Worm (Caenorhabditis elegans): ENCODE results near the gene catp-2.

The catp-2 gene

DNA sequence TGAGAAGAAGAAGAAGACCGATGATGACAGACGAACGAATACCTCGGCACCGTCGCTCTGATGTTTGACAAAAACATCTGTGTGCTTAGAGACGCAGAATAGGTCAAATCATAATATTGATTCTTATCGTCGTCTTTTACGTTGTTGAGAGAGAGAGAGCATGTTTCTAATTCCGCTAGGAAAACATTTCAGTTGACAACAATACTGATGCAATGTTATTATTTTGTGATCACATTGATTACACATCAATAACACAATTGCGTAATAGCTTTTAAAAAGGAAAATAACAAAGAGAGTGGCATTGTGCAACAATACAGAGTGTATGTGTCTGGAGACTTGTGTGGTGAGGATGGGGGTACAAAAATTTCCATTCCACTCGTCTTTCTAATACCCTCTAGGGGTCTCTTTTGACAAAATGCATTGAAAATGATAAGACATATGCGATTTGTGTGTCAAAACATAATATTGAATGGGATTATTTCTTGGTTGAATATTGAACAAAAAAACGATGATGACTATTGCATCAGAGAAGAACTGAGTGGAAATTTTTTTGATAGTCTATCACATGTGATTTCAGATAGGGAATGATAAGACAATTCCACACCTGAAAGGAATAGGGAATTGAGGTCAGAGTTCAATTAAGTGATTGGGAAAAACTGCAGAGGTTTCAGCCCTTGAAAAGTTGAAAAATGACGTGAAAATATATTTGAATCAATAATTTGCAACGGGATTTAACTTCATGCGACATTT, 30.3 kb downstream of the catp-2 start:
- TF ChIP-seq tbx-2 (tag; optimal IDR thresholded peaks at IDR 0.05): no peak
- no peak for TF ChIP-seq jun-1 (tag; optimal IDR thresholded peaks at IDR 0.05)
- no peak for TF ChIP-seq nhr-90 (tag; optimal IDR thresholded peaks at IDR 0.05; ENCODE audit: poor library complexity)
- no peak for TF ChIP-seq C04F5.9 (tag; optimal IDR thresholded peaks at IDR 0.05)
- TF ChIP-seq lir-3 (tag; optimal IDR thresholded peaks at IDR 0.05; ENCODE audit: poor library complexity): no peak
- TF ChIP-seq pag-3 (tag; optimal IDR thresholded peaks at IDR 0.05; ENCODE audit: borderline replicate concordance, insufficient read depth): no peak
- TF ChIP-seq grh-1 (GFP tag; IDR thresholded peaks at IDR 0.05): no peak
- TF ChIP-seq hpl-2 (GFP tag; optimal IDR thresholded peaks at IDR 0.05): no peak
- TF ChIP-seq ceh-90 (tag; optimal IDR thresholded peaks at IDR 0.05): no peak
- no peak for TF ChIP-seq mep-1 (tag; optimal IDR thresholded peaks at IDR 0.05)
- TF ChIP-seq xbp-1 (tag; optimal IDR thresholded peaks at IDR 0.05): no peak
- TF ChIP-seq fkh-8 (tag; optimal IDR thresholded peaks at IDR 0.05): no peak
- no peak for TF ChIP-seq nhr-11 (tag; optimal IDR thresholded peaks at IDR 0.05)
- TF ChIP-seq nhr-85 (tag): peak; percentile 57
- TF ChIP-seq hlh-4 (tag; optimal IDR thresholded peaks at IDR 0.05): no peak
- no peak for TF ChIP-seq ets-5 (GFP tag; IDR thresholded peaks at IDR 0.05)
- no peak for TF ChIP-seq C16A3.4 (tag; optimal IDR thresholded peaks at IDR 0.05)
- no peak for TF ChIP-seq mdl-1 (tag; optimal IDR thresholded peaks at IDR 0.05)
- TF ChIP-seq snpc-4 (tag; optimal IDR thresholded peaks at IDR 0.05): no peak
- TF ChIP-seq lin-35 (GFP tag; optimal IDR thresholded peaks at IDR 0.05): peak in 1 of 2 experiments; percentile 30
- peak; percentile 64 for TF ChIP-seq elt-2 (tag; optimal IDR thresholded peaks at IDR 0.05)
- no peak for TF ChIP-seq egl-13 (tag; optimal IDR thresholded peaks at IDR 0.05)
- no peak for TF ChIP-seq nhr-76 (tag; optimal IDR thresholded peaks at IDR 0.05)
- no peak for TF ChIP-seq ceh-63 (GFP tag; optimal IDR thresholded peaks at IDR 0.05)

DNA sequence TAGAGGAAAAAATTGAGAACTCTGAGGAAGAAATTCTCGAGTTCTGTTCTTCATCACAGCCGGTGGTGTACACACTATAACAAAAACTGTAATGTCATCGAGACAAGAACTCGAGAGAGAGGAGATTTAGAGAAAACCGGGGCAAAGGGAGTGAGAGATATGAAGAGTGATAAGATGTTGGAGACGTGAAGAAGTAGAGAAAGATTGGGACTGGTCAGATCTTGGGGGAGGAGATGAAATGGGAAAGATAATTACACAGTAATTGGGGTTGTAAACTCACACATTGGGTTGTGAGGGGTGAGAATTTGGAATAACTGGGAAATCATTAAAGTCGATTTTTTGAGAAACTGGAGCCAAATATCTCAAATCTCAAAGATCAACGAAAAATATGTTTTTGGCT, 31.3 kb downstream of the catp-2 start:
- no peak for TF ChIP-seq unc-62 (GFP tag; optimal IDR thresholded peaks at IDR 0.05)
- TF ChIP-seq efl-1 (optimal IDR thresholded peaks at IDR 0.05): no peak
- peak in 1 of 2 experiments; percentile 78 for TF ChIP-seq efl-1 (GFP tag; optimal IDR thresholded peaks at IDR 0.05 in 1 of 2)
- peak; percentile 77 for TF ChIP-seq nhr-85 (tag)
- peak; percentile 7 for TF ChIP-seq nhr-71 (tag; optimal IDR thresholded peaks at IDR 0.05)
- no peak for TF ChIP-seq ama-1 (optimal IDR thresholded peaks at IDR 0.05)

DNA sequence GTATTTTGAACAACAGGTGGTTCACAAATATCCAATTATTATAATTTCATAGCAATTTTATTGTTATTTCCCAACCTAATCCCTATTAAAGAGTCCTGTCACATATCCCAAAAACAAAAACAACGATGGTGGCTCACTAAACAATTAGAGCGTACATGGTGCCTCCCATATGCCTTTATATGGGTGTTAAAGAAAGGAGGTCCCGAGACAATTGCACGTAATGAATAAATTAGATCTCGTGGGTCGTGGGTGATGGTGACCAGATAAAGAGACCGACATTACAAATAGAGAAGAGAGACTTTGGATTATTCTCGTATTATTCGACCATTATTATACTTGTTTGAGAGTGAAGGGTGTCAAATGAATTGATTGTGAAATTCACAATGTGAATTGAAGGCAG, 32.7 kb downstream of the catp-2 start:
- TF ChIP-seq sup-37 (GFP tag; optimal IDR thresholded peaks at IDR 0.05): no peak
- TF ChIP-seq ces-1 (GFP tag; optimal IDR thresholded peaks at IDR 0.05): no peak
- no peak for TF ChIP-seq isw-1 (GFP tag; IDR thresholded peaks at IDR 0.05)
- TF ChIP-seq dsc-1 (tag; optimal IDR thresholded peaks at IDR 0.05): peak; percentile 60
- no peak for TF ChIP-seq nhr-85 (tag)
- no peak for TF ChIP-seq alr-1 (tag; optimal IDR thresholded peaks at IDR 0.05; ENCODE audit: borderline replicate concordance)
- no peak for TF ChIP-seq lsy-2 (tag; optimal IDR thresholded peaks at IDR 0.05)
- peak; percentile 83 for TF ChIP-seq ceh-8 (GFP tag; optimal IDR thresholded peaks at IDR 0.05)
- TF ChIP-seq ceh-90 (tag; optimal IDR thresholded peaks at IDR 0.05): no peak
- TF ChIP-seq nhr-77 (tag; optimal IDR thresholded peaks at IDR 0.05): no peak
- no peak for TF ChIP-seq C16A3.4 (tag; optimal IDR thresholded peaks at IDR 0.05)
- TF ChIP-seq C34B4.2 (tag; optimal IDR thresholded peaks at IDR 0.05): no peak
- peak; percentile 15 for TF ChIP-seq nhr-71 (tag; optimal IDR thresholded peaks at IDR 0.05)
- peak; percentile 10 for TF ChIP-seq nhr-47 (tag; optimal IDR thresholded peaks at IDR 0.05)
- no peak for TF ChIP-seq egl-27 (tag; optimal IDR thresholded peaks at IDR 0.05)
- no peak for TF ChIP-seq blmp-1 (tag; optimal IDR thresholded peaks at IDR 0.05)
- no peak for TF ChIP-seq skn-1 (tag; optimal IDR thresholded peaks at IDR 0.05)
- TF ChIP-seq nhr-20 (tag; optimal IDR thresholded peaks at IDR 0.05): no peak
- TF ChIP-seq lin-14 (GFP tag; optimal IDR thresholded peaks at IDR 0.05): peak; percentile 66
- TF ChIP-seq lin-15B (tag; optimal IDR thresholded peaks at IDR 0.05): no peak

Measured in whole organism, L1 larva.